Fruit fly (Drosophila melanogaster) whole organism, embryonic: ENCODE data around the gene CG13127.
A peak's percentile ranks its signal among the peaks of the same experiment; 100 is the strongest.

Source experiments
- Abd-B ChIP-seq: fragments of 200-800 bp; sonication (Bioruptor generic); optimal IDR thresholded peaks from 2 replicates; lab custom pipeline; 2018; ENCODE audit warnings: missing biosample characterization, mild to moderate bottlenecking, missing genetic modification characterization, moderate library complexity
- B-H1 ChIP-seq: fragments of 200-800 bp; sonication (Bioruptor generic); IDR thresholded peaks from 3 replicates; pipeline ENCODE4 v1.3.6; 2022; ENCODE audit warnings: missing biosample characterization, missing genetic modification characterization
- CG10366 ChIP-seq: fragments of 200-800 bp; sonication (Bioruptor generic); IDR thresholded peaks from 2 replicates; pipeline ENCODE4 v1.3.6; 2022; ENCODE audit warnings: missing biosample characterization, missing genetic modification characterization
- CG10431 ChIP-seq: fragments of 200-800 bp; sonication (Bioruptor generic); optimal IDR thresholded peaks from 3 replicates; lab custom pipeline; 2018; ENCODE audit warnings: missing biosample characterization, mild to moderate bottlenecking, missing genetic modification characterization
- CG10543 ChIP-seq: fragments of 200-800 bp; sonication (Bioruptor generic); optimal IDR thresholded peaks from 3 replicates; lab custom pipeline; 2017; ENCODE audit warnings: missing biosample characterization, mild to moderate bottlenecking, missing genetic modification characterization, moderate library complexity
- CG10565 ChIP-seq: fragments of 200-800 bp; sonication (Bioruptor generic); optimal IDR thresholded peaks from 3 replicates; lab custom pipeline; 2016; ENCODE audit warnings: missing biosample characterization, mild to moderate bottlenecking, missing genetic modification characterization
- CG11093 ChIP-seq: fragments of 200-800 bp; sonication (Bioruptor generic); IDR thresholded peaks from 3 replicates; pipeline ENCODE4 v1.3.6; 2022; ENCODE audit warnings: missing biosample characterization, missing genetic modification characterization
- CG13624 ChIP-seq: fragments of 200-800 bp; sonication (Bioruptor generic); optimal IDR thresholded peaks from 2 replicates; lab custom pipeline; 2016; ENCODE audit warnings: missing biosample characterization, missing genetic modification characterization
- CG14441 ChIP-seq: fragments of 200-800 bp; sonication (Bioruptor generic); IDR thresholded peaks from 2 replicates; pipeline ENCODE4 v1.3.6; 2022; ENCODE audit warnings: missing biosample characterization, missing genetic modification characterization
- CG15514 ChIP-seq: fragments of 200-800 bp; sonication (Bioruptor generic); optimal IDR thresholded peaks from 3 replicates; lab custom pipeline; 2017; ENCODE audit warnings: missing biosample characterization, missing genetic modification characterization, mild to moderate bottlenecking, moderate library complexity, missing genetic modification reagents
- CG2120 ChIP-seq: fragments of 200-800 bp; sonication (Bioruptor generic); optimal IDR thresholded peaks from 3 replicates; lab custom pipeline; 2016; ENCODE audit warnings: missing biosample characterization, missing genetic modification characterization
- CG33557 ChIP-seq: fragments of 200-800 bp; sonication (Bioruptor generic); optimal IDR thresholded peaks from 2 replicates; lab custom pipeline; 2019; ENCODE audit warnings: missing biosample characterization, mild to moderate bottlenecking, missing genetic modification characterization, moderate library complexity
- CG4282 ChIP-seq: fragments of 200-800 bp; sonication (Bioruptor generic); optimal IDR thresholded peaks from 2 replicates; lab custom pipeline; 2016; ENCODE audit warnings: missing biosample characterization, missing genetic modification characterization
- CG4424 ChIP-seq: fragments of 200-800 bp; sonication (Bioruptor generic); optimal IDR thresholded peaks from 3 replicates; lab custom pipeline; 2016; ENCODE audit warnings: missing biosample characterization, missing genetic modification characterization
- CG4617 ChIP-seq: fragments of 200-800 bp; sonication (Bioruptor generic); optimal IDR thresholded peaks from 3 replicates; lab custom pipeline; 2016; ENCODE audit warnings: missing biosample characterization, missing genetic modification characterization, borderline replicate concordance
- CG6689 ChIP-seq: fragments of 200-800 bp; sonication (Bioruptor generic); IDR thresholded peaks from 2 replicates; pipeline ENCODE4 v1.3.6; 2022; ENCODE audit warnings: missing biosample characterization, missing genetic modification characterization
- CG9817 ChIP-seq: fragments of 200-800 bp; sonication (Bioruptor generic); optimal IDR thresholded peaks from 2 replicates; lab custom pipeline; 2018; ENCODE audit warnings: missing biosample characterization, mild to moderate bottlenecking, missing genetic modification characterization, moderate library complexity
- CG9932 ChIP-seq: fragments of 200-800 bp; sonication (Bioruptor generic); IDR thresholded peaks from 2 replicates; pipeline ENCODE4 v1.3.6; 2022; ENCODE audit warnings: missing biosample characterization, missing genetic modification characterization
- CoRest ChIP-seq: fragments of 200-800 bp; sonication (Bioruptor generic); optimal IDR thresholded peaks from 3 replicates; lab custom pipeline; 2018; ENCODE audit warnings: missing biosample characterization, mild to moderate bottlenecking, missing genetic modification characterization, moderate library complexity
- Dad ChIP-seq: fragments of 200-800 bp; sonication (Bioruptor generic); optimal IDR thresholded peaks from 3 replicates; lab custom pipeline; 2016; ENCODE audit warnings: missing biosample characterization, missing genetic modification characterization
- Dp ChIP-seq: fragments of 200-800 bp; sonication (Bioruptor generic); optimal IDR thresholded peaks from 2 replicates; lab custom pipeline; 2018; ENCODE audit warnings: missing biosample characterization, mild to moderate bottlenecking, missing genetic modification characterization, moderate library complexity
- Drgx ChIP-seq: fragments of 200-800 bp; sonication (Bioruptor generic); IDR thresholded peaks from 2 replicates; pipeline ENCODE4 v1.3.6; 2022; ENCODE audit warnings: missing biosample characterization, missing genetic modification characterization
- Elba2 ChIP-seq: fragments of 200-800 bp; sonication (Bioruptor generic); optimal IDR thresholded peaks from 3 replicates; lab custom pipeline; 2016; ENCODE audit warnings: missing biosample characterization, missing genetic modification characterization
- HHEX ChIP-seq: fragments of 200-800 bp; sonication (Bioruptor generic); optimal IDR thresholded peaks from 3 replicates; lab custom pipeline; 2017; ENCODE audit warnings: missing biosample characterization, mild to moderate bottlenecking, missing genetic modification characterization, missing genetic modification reagents
- HLH3B ChIP-seq: fragments of 200-800 bp; sonication (Bioruptor generic); IDR thresholded peaks from 2 replicates; pipeline ENCODE4 v1.3.6; 2022; ENCODE audit warnings: missing biosample characterization, missing genetic modification characterization
- Hr51 ChIP-seq, 2 experiments: fragments of 200-800 bp; sonication (Bioruptor generic); optimal IDR thresholded peaks; 2 replicates in 1 of 2; 3 replicates in 1 of 2; lab custom pipeline; 2016 to 2018; ENCODE audit warnings: missing biosample characterization in 2 of 2, missing genetic modification characterization in 2 of 2, mild to moderate bottlenecking in 1 of 2, moderate library complexity in 1 of 2
- Hsf ChIP-seq: fragments of 200-800 bp; sonication (Bioruptor generic); optimal IDR thresholded peaks from 3 replicates; lab custom pipeline; 2016; ENCODE audit warnings: missing biosample characterization, missing genetic modification characterization
- Med ChIP-seq: fragments of 200-800 bp; sonication (Bioruptor generic); peaks from one replicate; lab custom pipeline; 2016; ENCODE audit warnings: missing biosample characterization, missing genetic modification characterization, mild to moderate bottlenecking, inconsistent platforms, moderate library complexity
- Oli ChIP-seq: fragments of 200-800 bp; sonication (Bioruptor generic); optimal IDR thresholded peaks from 2 replicates; lab custom pipeline; 2018; ENCODE audit warnings: missing biosample characterization, mild to moderate bottlenecking, missing genetic modification characterization, moderate library complexity
- Ptx1 ChIP-seq: fragments of 200-800 bp; sonication (Bioruptor generic); IDR thresholded peaks from 2 replicates; pipeline ENCODE4 v1.3.6; 2022; ENCODE audit warnings: missing biosample characterization, missing genetic modification characterization
- Ravus ChIP-seq: fragments of 200-800 bp; sonication (Bioruptor generic); IDR thresholded peaks from 2 replicates; pipeline ENCODE4 v1.3.6; 2022; ENCODE audit warnings: missing biosample characterization, missing genetic modification characterization
- Sox100B ChIP-seq: fragments of 200-800 bp; sonication (Bioruptor generic); optimal IDR thresholded peaks from 3 replicates; lab custom pipeline; 2018; ENCODE audit warnings: missing biosample characterization, mild to moderate bottlenecking, missing genetic modification characterization
- Xbp1 ChIP-seq: fragments of 200-800 bp; sonication (Bioruptor generic); optimal IDR thresholded peaks from 3 replicates; lab custom pipeline; 2016; ENCODE audit warnings: missing biosample characterization, mild to moderate bottlenecking, missing genetic modification characterization
- ac ChIP-seq: fragments of 200-800 bp; sonication (Bioruptor generic); optimal IDR thresholded peaks from 3 replicates; lab custom pipeline; 2017; ENCODE audit warnings: missing biosample characterization, mild to moderate bottlenecking, missing genetic modification characterization
- al ChIP-seq: fragments of 200-800 bp; sonication (Bioruptor generic); IDR thresholded peaks from 2 replicates; pipeline ENCODE4 v1.3.6; 2022; ENCODE audit warnings: missing biosample characterization, missing genetic modification characterization
- bcd ChIP-seq: fragments of 200-800 bp; sonication (Bioruptor generic); optimal IDR thresholded peaks from 2 replicates; lab custom pipeline; 2017; ENCODE audit warnings: missing biosample characterization, mild to moderate bottlenecking, missing genetic modification characterization
- chinmo ChIP-seq: fragments of 200-800 bp; sonication (Bioruptor generic); IDR thresholded peaks from 4 replicates; pipeline ENCODE4 v1.3.6; 2022; ENCODE audit warnings: missing biosample characterization, missing genetic modification characterization; ENCODE audit not compliant: partially characterized antibody
- dpn ChIP-seq, 2 experiments: fragments of 200-800 bp; sonication (Bioruptor generic); optimal IDR thresholded peaks; 3 replicates each; lab custom pipeline; 2016; ENCODE audit warnings: missing biosample characterization in 2 of 2, missing genetic modification characterization in 2 of 2
- fd3F ChIP-seq: fragments of 200-800 bp; sonication (Bioruptor generic); optimal IDR thresholded peaks from 2 replicates; lab custom pipeline; 2018; ENCODE audit warnings: missing biosample characterization, mild to moderate bottlenecking, missing genetic modification characterization, moderate library complexity
- lmd ChIP-seq: fragments of 200-800 bp; sonication (Bioruptor generic); IDR thresholded peaks from 2 replicates; pipeline ENCODE4 v1.3.6; 2022; ENCODE audit warnings: missing biosample characterization, missing genetic modification characterization
- mam ChIP-seq: fragments of 200-800 bp; sonication (Bioruptor generic); optimal IDR thresholded peaks from 3 replicates; lab custom pipeline; 2016; ENCODE audit warnings: missing biosample characterization, missing genetic modification characterization
- nmo ChIP-seq: fragments of 200-800 bp; sonication (Bioruptor generic); optimal IDR thresholded peaks from 2 replicates; lab custom pipeline; 2018; ENCODE audit warnings: missing biosample characterization, mild to moderate bottlenecking, missing genetic modification characterization, moderate library complexity
- pb ChIP-seq: fragments of 200-800 bp; sonication (Bioruptor generic); optimal IDR thresholded peaks from 3 replicates; lab custom pipeline; 2016; ENCODE audit warnings: missing biosample characterization, missing genetic modification characterization
- phol ChIP-seq: fragments of 200-800 bp; sonication (Bioruptor generic); optimal IDR thresholded peaks from 3 replicates; lab custom pipeline; 2018; ENCODE audit warnings: missing biosample characterization, mild to moderate bottlenecking, missing genetic modification characterization, moderate library complexity
- sens ChIP-seq: fragments of 200-800 bp; sonication (Bioruptor generic); peaks from one replicate; lab custom pipeline; 2016; ENCODE audit warnings: missing biosample characterization, missing genetic modification characterization
- sim ChIP-seq: fragments of 200-800 bp; sonication (Bioruptor generic); IDR thresholded peaks from 2 replicates; pipeline ENCODE4 v1.3.6; 2022; ENCODE audit warnings: missing biosample characterization, missing genetic modification characterization
- sisA ChIP-seq: fragments of 200-800 bp; sonication (Bioruptor generic); IDR thresholded peaks from 2 replicates; pipeline ENCODE4 v1.3.6; 2022; ENCODE audit warnings: missing biosample characterization, missing genetic modification characterization
- slbo ChIP-seq: fragments of 200-800 bp; sonication (Bioruptor generic); IDR thresholded peaks from 2 replicates; pipeline ENCODE4 v1.3.6; 2022; ENCODE audit warnings: missing biosample characterization, missing genetic modification characterization
- unpg ChIP-seq: fragments of 200-800 bp; sonication (Bioruptor generic); optimal IDR thresholded peaks from 3 replicates; lab custom pipeline; 2018; ENCODE audit warnings: missing biosample characterization, mild to moderate bottlenecking, missing genetic modification characterization, moderate library complexity
- zen ChIP-seq: fragments of 200-800 bp; sonication (Bioruptor generic); optimal IDR thresholded peaks from 3 replicates; lab custom pipeline; 2018; ENCODE audit warnings: missing biosample characterization, mild to moderate bottlenecking, missing genetic modification characterization, moderate library complexity
- zf30C ChIP-seq: fragments of 200-800 bp; sonication (Bioruptor generic); optimal IDR thresholded peaks from 3 replicates; lab custom pipeline; 2018; ENCODE audit warnings: missing biosample characterization, mild to moderate bottlenecking, missing genetic modification characterization

Gene CG13127

dm6 chr2L:10061276-10061675 lies 34.8 kb downstream of the CG13127 start (continued):
- TF ChIP-seq CG10431 (GFP tag; lab: Kevin White, UChicago) (no peak), CG10543 (GFP tag; lab: Kevin White, UChicago) (peak; percentile 26), Ravus (GFP tag; lab: Robert Waterston, UW) (no peak), pb (GFP tag; lab: Kevin White, UChicago) (no peak), Med (peak; percentile 74), Hsf (peak; percentile 8), zen (tag; lab: Kevin White, UChicago) (no peak), CG10565 (no peak), CoRest (tag; lab: Kevin White, UChicago) (peak; percentile 50), CG4282 (GFP tag; lab: Kevin White, UChicago) (no peak), CG2120 (GFP tag; lab: Kevin White, UChicago) (peak; percentile 51), B-H1 (GFP tag; lab: Robert Waterston, UW) (peak; percentile 12; the same call in 1 of the 3 replicates), sens (peak; percentile 64), Hr51 (GFP tag; optimal IDR thresholded peaks at IDR 0.05; lab: Kevin White, UChicago) (peak in 1 of 2 experiments; percentile 70), slbo (GFP tag; lab: Robert Waterston, UW) (peak; percentile 51), Sox100B (peak; percentile 40), lmd (peak; percentile 28; the same call in 1 of the 2 replicates), HHEX (GFP tag; lab: Kevin White, UChicago) (peak; percentile 5), Abd-B (no peak), al (GFP tag; lab: Robert Waterston, UW) (peak; percentile 24; the same call in 1 of the 2 replicates), CG9932 (GFP tag; lab: Robert Waterston, UW) (peak; percentile 50), phol (tag; lab: Kevin White, UChicago) (peak; percentile 46), CG15514 (GFP tag; lab: Kevin White, UChicago) (peak; percentile 4), CG4424 (GFP tag; lab: Kevin White, UChicago) (peak; percentile 22), Dp (GFP tag; lab: Kevin White, UChicago) (no peak), fd3F (peak; percentile 17), CG10366 (GFP tag; lab: Robert Waterston, UW) (peak; percentile 29; the same call in 1 of the 2 replicates), Elba2 (GFP tag; lab: Kevin White, UChicago) (no peak), mam (GFP tag; lab: Kevin White, UChicago) (peak; percentile 16), Xbp1 (GFP tag; lab: Kevin White, UChicago) (peak; percentile 24), CG13624 (GFP tag; lab: Kevin White, UChicago) (peak; percentile 31), CG4617 (GFP tag; lab: Kevin White, UChicago) (no peak), nmo (GFP tag; lab: Kevin White, UChicago) (peak; percentile 31), ac (GFP tag; lab: Kevin White, UChicago) (no peak), CG6689 (GFP tag; lab: Robert Waterston, UW) (peak; percentile 42; the same call in 1 of the 2 replicates), Dad (GFP tag; lab: Kevin White, UChicago) (no peak), HLH3B (GFP tag; lab: Robert Waterston, UW) (peak; percentile 37; the same call in 1 of the 2 replicates), sim (GFP tag; lab: Robert Waterston, UW) (no peak), Drgx (peak; percentile 51; the same call in 1 of the 2 replicates), CG33557 (GFP tag; lab: Kevin White, UChicago) (no peak), CG14441 (GFP tag; lab: Robert Waterston, UW) (peak; percentile 55; the same call in 1 of the 2 replicates), unpg (GFP tag; lab: Kevin White, UChicago) (no peak), CG9817 (tag; lab: Kevin White, UChicago) (peak; percentile 24), bcd (GFP tag; lab: Kevin White, UChicago) (peak; percentile 42), chinmo (no peak), sisA (no peak), dpn (GFP tag; optimal IDR thresholded peaks at IDR 0.05; lab: Kevin White, UChicago) (peak; percentile 9 to 28), zf30C (GFP tag; lab: Kevin White, UChicago) (peak; percentile 24), Ptx1 (peak; percentile 61; the same call in 1 of the 2 replicates), CG11093 (no peak), Oli (peak; percentile 40)
